Worm (Caenorhabditis elegans): Measurements from ENCODE around the gene nhr-10.

Gene nhr-10

ce11 chrIII:7155631-7156030, 40.4 kb upstream of the nhr-10 start (continued):
- TF ChIP-seq Y116A8C.19 (tag; optimal IDR thresholded peaks at IDR 0.05; ENCODE audit: borderline replicate concordance) (no peak), xbp-1 (tag; optimal IDR thresholded peaks at IDR 0.05) (peak; percentile 88), mdl-1 (tag; optimal IDR thresholded peaks at IDR 0.05) (peak; percentile 91 to 99), hpl-2 (GFP tag; optimal IDR thresholded peaks at IDR 0.05) (peak; percentile 75), nhr-77 (tag; optimal IDR thresholded peaks at IDR 0.05) (peak; percentile 86), hlh-4 (tag; optimal IDR thresholded peaks at IDR 0.05) (no peak), sptf-1 (tag; optimal IDR thresholded peaks at IDR 0.05) (no peak)

ce11 chrIII:7154526-7154925, 39.3 kb upstream of the nhr-10 start:
- TF ChIP-seq snu-23 (GFP tag; optimal IDR thresholded peaks at IDR 0.05): peak; percentile 35
- no peak for TF ChIP-seq fkh-4 (tag; optimal IDR thresholded peaks at IDR 0.05; ENCODE audit: borderline replicate concordance)
- TF ChIP-seq hlh-4 (tag; optimal IDR thresholded peaks at IDR 0.05): no peak
- no peak for TF ChIP-seq elt-3 (tag; optimal IDR thresholded peaks at IDR 0.05)
- no peak for TF ChIP-seq ceh-88 (GFP tag; IDR thresholded peaks at IDR 0.05)
- peak; percentile 3 for TF ChIP-seq blmp-1 (tag; optimal IDR thresholded peaks at IDR 0.05)
- TF ChIP-seq nhr-71 (tag; optimal IDR thresholded peaks at IDR 0.05): peak; percentile 31
- no peak for TF ChIP-seq grh-1 (GFP tag; IDR thresholded peaks at IDR 0.05)
- TF ChIP-seq lin-14 (GFP tag; optimal IDR thresholded peaks at IDR 0.05): peak; percentile 49
- TF ChIP-seq alr-1 (tag; optimal IDR thresholded peaks at IDR 0.05; ENCODE audit: borderline replicate concordance): no peak
- no peak for TF ChIP-seq ceh-90 (tag; optimal IDR thresholded peaks at IDR 0.05)
- TF ChIP-seq dpl-1 (GFP tag; optimal IDR thresholded peaks at IDR 0.05): peak in 1 of 3 experiments; percentile 8
- no peak for TF ChIP-seq fkh-8 (tag; optimal IDR thresholded peaks at IDR 0.05)

- TF ChIP-seq ceh-8 (GFP tag; optimal IDR thresholded peaks at IDR 0.05) (peak; percentile 67), nhr-84 (tag; optimal IDR thresholded peaks at IDR 0.05) (no peak), swsn-7 (tag; optimal IDR thresholded peaks at IDR 0.05) (peak; percentile 89), unc-98 (GFP tag; IDR thresholded peaks at IDR 0.05) (no peak), egl-27 (tag; optimal IDR thresholded peaks at IDR 0.05) (peak; percentile 93 to 98), C34B4.2 (tag; optimal IDR thresholded peaks at IDR 0.05) (no peak), C16A3.4 (tag; optimal IDR thresholded peaks at IDR 0.05) (peak; percentile 69), grh-1 (GFP tag; IDR thresholded peaks at IDR 0.05) (peak; percentile 69), nhr-85 (tag) (peak; percentile 96), lsy-2 (tag; optimal IDR thresholded peaks at IDR 0.05) (peak; percentile 88 to 90), fkh-4 (tag; optimal IDR thresholded peaks at IDR 0.05; ENCODE audit: borderline replicate concordance) (no peak), hpl-2 (GFP tag; optimal IDR thresholded peaks at IDR 0.05) (peak; percentile 36), mep-1 (tag; optimal IDR thresholded peaks at IDR 0.05) (peak; percentile 93), nhr-11 (tag; optimal IDR thresholded peaks at IDR 0.05) (peak; percentile 74), nhr-28 (tag; optimal IDR thresholded peaks at IDR 0.05) (no peak), egl-13 (tag; optimal IDR thresholded peaks at IDR 0.05) (peak; percentile 32), sup-37 (GFP tag; optimal IDR thresholded peaks at IDR 0.05) (no peak), blmp-1 (tag; optimal IDR thresholded peaks at IDR 0.05) (peak; percentile 69), nhr-90 (tag; optimal IDR thresholded peaks at IDR 0.05; ENCODE audit: poor library complexity) (peak; percentile 76), dsc-1 (tag; optimal IDR thresholded peaks at IDR 0.05) (peak; percentile 33), unc-30 (tag; optimal IDR thresholded peaks at IDR 0.05) (no peak), tbx-2 (tag; optimal IDR thresholded peaks at IDR 0.05) (peak; percentile 84), jun-1 (tag; optimal IDR thresholded peaks at IDR 0.05) (peak; percentile 68), fkh-8 (tag; optimal IDR thresholded peaks at IDR 0.05) (peak; percentile 46), nhr-77 (tag; optimal IDR thresholded peaks at IDR 0.05) (peak; percentile 71), snpc-4 (tag; optimal IDR thresholded peaks at IDR 0.05) (peak; percentile 76), hlh-17 (GFP tag; optimal IDR thresholded peaks at IDR 0.05; ENCODE audit: borderline replicate concordance) (no peak), xbp-1 (tag; optimal IDR thresholded peaks at IDR 0.05) (peak; percentile 80), nhr-20 (tag; optimal IDR thresholded peaks at IDR 0.05) (peak; percentile 90), elt-2 (tag; optimal IDR thresholded peaks at IDR 0.05) (peak; percentile 62), lin-15B (tag; optimal IDR thresholded peaks at IDR 0.05) (no peak), sptf-1 (tag; optimal IDR thresholded peaks at IDR 0.05) (no peak), sox-4 (tag; optimal IDR thresholded peaks at IDR 0.05) (no peak), pag-3 (tag; optimal IDR thresholded peaks at IDR 0.05; ENCODE audit: borderline replicate concordance, insufficient read depth) (peak; percentile 16), nhr-237 (tag; optimal IDR thresholded peaks at IDR 0.05) (peak; percentile 77), nhr-76 (tag; optimal IDR thresholded peaks at IDR 0.05) (no peak), mef-2 (tag; optimal IDR thresholded peaks at IDR 0.05) (peak; percentile 65)
Measured at ce11 chrIII:7153747-7154238, 38.6 kb upstream of the nhr-10 start, which contains the start of gene ogt-1. ogt-1 (minus strand) TSS chrIII:7153797.
